Worm (Caenorhabditis elegans) whole organism, young adult: ENCODE results near the gene T22B3.3.

Experiments used
- B0019.2 ChIP-seq: fragments of 200-800 bp; sonication (Bioruptor generic); conservative IDR thresholded peaks from 2 replicates; pipeline ENCODE4 v1.3.6; 2022; ENCODE audit warnings: missing genetic modification reagents, missing genetic modification characterization, missing compliant biosample characterization
- B0035.1 ChIP-seq: sonication (generic microtip); optimal IDR thresholded peaks from 2 replicates; lab custom pipeline; 2016; ENCODE audit warnings: missing genetic modification characterization, mild to moderate bottlenecking, missing compliant biosample characterization, missing genotype, missing genetic modification reagents
- B0261.1 ChIP-seq: sonication (generic microtip); optimal IDR thresholded peaks from 2 replicates; lab custom pipeline; 2016; ENCODE audit warnings: mild to moderate bottlenecking, missing genetic modification characterization, moderate library complexity, missing compliant biosample characterization
- D2030.7 ChIP-seq: fragments of 200-800 bp; sonication (Bioruptor generic); IDR thresholded peaks from 2 replicates; pipeline ENCODE4 v1.3.6; 2022; ENCODE audit warnings: missing genetic modification reagents, missing genetic modification characterization, missing compliant biosample characterization
- F23B12.7 ChIP-seq: sonication (generic microtip); optimal IDR thresholded peaks from 2 replicates; lab custom pipeline; 2017; ENCODE audit warnings: missing genetic modification characterization, mild to moderate bottlenecking, missing compliant biosample characterization, antibody characterized with exemption, moderate library complexity; ENCODE audit not compliant: insufficient read depth
- F33H1.4 ChIP-seq: fragments of 200-800 bp; sonication (Bioruptor generic); IDR thresholded peaks from 2 replicates; pipeline ENCODE4 v1.3.6; 2022; ENCODE audit warnings: missing genetic modification reagents, missing genetic modification characterization, missing compliant biosample characterization
- Y95B8A.8 ChIP-seq: fragments of 200-800 bp; sonication (Bioruptor generic); IDR thresholded peaks from 2 replicates; pipeline ENCODE4 v1.3.6; 2022; ENCODE audit warnings: missing genetic modification reagents, missing genetic modification characterization, missing compliant biosample characterization
- akir-1 ChIP-seq: fragments of 200-800 bp; sonication (Bioruptor generic); optimal IDR thresholded peaks from 2 replicates; lab custom pipeline; 2018; ENCODE audit warnings: mild to moderate bottlenecking, missing genetic modification characterization, moderate library complexity, missing compliant biosample characterization
- aptf-2 ChIP-seq: fragments of 200-800 bp; sonication (Bioruptor generic); conservative IDR thresholded peaks from 2 replicates; pipeline ENCODE4 v1.3.6; 2022; ENCODE audit warnings: missing genetic modification reagents, missing genetic modification characterization, missing compliant biosample characterization
- aptf-3 ChIP-seq: fragments of 200-800 bp; sonication (Bioruptor generic); IDR thresholded peaks from 2 replicates; pipeline ENCODE4 v1.3.6; 2022; ENCODE audit warnings: missing genetic modification characterization, missing compliant biosample characterization
- attf-3 ChIP-seq: fragments of 200-800 bp; sonication (Bioruptor generic); conservative IDR thresholded peaks from 2 replicates; pipeline ENCODE4 v1.3.6; 2022; ENCODE audit warnings: missing genetic modification reagents, missing genetic modification characterization, missing compliant biosample characterization
- attf-5 ChIP-seq: fragments of 200-800 bp; sonication (Bioruptor generic); optimal IDR thresholded peaks from 2 replicates; lab custom pipeline; 2018; ENCODE audit warnings: mild to moderate bottlenecking, missing genetic modification characterization, missing compliant biosample characterization
- bed-1 ChIP-seq: fragments of 200-800 bp; sonication (Bioruptor generic); IDR thresholded peaks from 2 replicates; pipeline ENCODE4 v1.3.6; 2022; ENCODE audit warnings: missing genetic modification reagents, missing genetic modification characterization, missing compliant biosample characterization
- ccch-3 ChIP-seq: fragments of 200-800 bp; sonication (Bioruptor generic); optimal IDR thresholded peaks from 2 replicates; lab custom pipeline; 2018; ENCODE audit warnings: mild to moderate bottlenecking, missing genetic modification characterization, missing compliant biosample characterization
- ceh-79 ChIP-seq: sonication (generic microtip); optimal IDR thresholded peaks from 2 replicates; lab custom pipeline; 2017; ENCODE audit warnings: mild to moderate bottlenecking, missing genetic modification characterization, missing compliant biosample characterization
- die-1 ChIP-seq: sonication (generic microtip); optimal IDR thresholded peaks from 2 replicates; lab custom pipeline; 2016; ENCODE audit warnings: missing genotype, mild to moderate bottlenecking, missing genetic modification characterization, missing compliant biosample characterization
- efl-1 ChIP-seq: fragments of 150-350 bp; optimal IDR thresholded peaks from 2 replicates; lab custom pipeline; 2014; ENCODE audit warnings: missing biosample characterization, missing genetic modification reagents, missing genetic modification characterization
- egrh-3 ChIP-seq: fragments of 200-800 bp; sonication (Bioruptor generic); IDR thresholded peaks from 2 replicates; pipeline ENCODE4 v1.3.6; 2022; ENCODE audit warnings: missing genetic modification reagents, missing genetic modification characterization, missing compliant biosample characterization
- ets-4 ChIP-seq: fragments of 200-800 bp; sonication (Bioruptor generic); optimal IDR thresholded peaks from 2 replicates; lab custom pipeline; 2018; ENCODE audit warnings: mild to moderate bottlenecking, missing genetic modification characterization, missing compliant biosample characterization
- hlh-12 ChIP-seq: sonication (generic microtip); optimal IDR thresholded peaks from 2 replicates; lab custom pipeline; 2016; ENCODE audit warnings: missing genetic modification characterization, missing compliant biosample characterization
- hmg-1.2 ChIP-seq: fragments of 200-800 bp; sonication (Bioruptor generic); IDR thresholded peaks from 2 replicates; pipeline ENCODE4 v1.3.6; 2022; ENCODE audit warnings: missing genetic modification reagents, missing genetic modification characterization, missing compliant biosample characterization
- hrde-1 ChIP-seq: sonication (generic microtip); optimal IDR thresholded peaks from 2 replicates; lab custom pipeline; 2016; ENCODE audit warnings: missing genetic modification characterization, mild to moderate bottlenecking, missing compliant biosample characterization, moderate library complexity, missing genotype, missing genetic modification reagents, borderline replicate concordance
- lin-35 ChIP-seq, 3 experiments: fragments of 150-350 bp in 2 of 3; sonication (generic microtip) in 1 of 3; optimal IDR thresholded peaks; 2 replicates each; lab custom pipeline; 2014 to 2018; ENCODE audit warnings: missing biosample characterization in 3 of 3, missing genetic modification characterization in 3 of 3, missing genetic modification reagents in 3 of 3
- lin-40 ChIP-seq: sonication (generic microtip); optimal IDR thresholded peaks from 2 replicates; lab custom pipeline; 2016; ENCODE audit warnings: missing genetic modification characterization, mild to moderate bottlenecking, missing compliant biosample characterization, missing genotype, missing genetic modification reagents
- lsy-27 ChIP-seq: sonication (generic microtip); optimal IDR thresholded peaks from 2 replicates; lab custom pipeline; 2017; ENCODE audit warnings: missing genetic modification characterization, mild to moderate bottlenecking, missing compliant biosample characterization, antibody characterized with exemption, missing genotype, borderline replicate concordance; ENCODE audit not compliant: insufficient read depth
- madf-10 ChIP-seq: sonication (generic microtip); optimal IDR thresholded peaks from 2 replicates; lab custom pipeline; 2016; ENCODE audit warnings: mild to moderate bottlenecking, missing genetic modification characterization, missing compliant biosample characterization
- madf-3 ChIP-seq: fragments of 200-800 bp; sonication (Bioruptor generic); IDR thresholded peaks from 2 replicates; pipeline ENCODE4 v1.3.6; 2022; ENCODE audit warnings: missing genetic modification reagents, missing genetic modification characterization, missing compliant biosample characterization
- madf-6 ChIP-seq: fragments of 200-800 bp; sonication (Bioruptor generic); IDR thresholded peaks from 2 replicates; pipeline ENCODE4 v1.3.6; 2022; ENCODE audit warnings: missing genetic modification reagents, missing genetic modification characterization, missing compliant biosample characterization
- madf-8 ChIP-seq: fragments of 200-800 bp; sonication (Bioruptor generic); conservative IDR thresholded peaks from 2 replicates; pipeline ENCODE4 v1.3.6; 2022; ENCODE audit warnings: missing genetic modification reagents, missing genetic modification characterization, missing compliant biosample characterization
- mes-4 ChIP-seq: sonication (generic microtip); optimal IDR thresholded peaks from 2 replicates; lab custom pipeline; 2016; ENCODE audit warnings: missing genotype, missing genetic modification characterization, missing compliant biosample characterization
- nfya-1 ChIP-seq: sonication (generic microtip); optimal IDR thresholded peaks from 2 replicates; lab custom pipeline; 2017; ENCODE audit warnings: antibody characterized with exemption, missing compliant biosample characterization, missing genetic modification characterization, borderline replicate concordance; ENCODE audit not compliant: insufficient read depth
- nfyb-1 ChIP-seq: fragments of 200-800 bp; sonication (Bioruptor generic); IDR thresholded peaks from 2 replicates; pipeline ENCODE4 v1.3.6; 2022; ENCODE audit warnings: missing genetic modification reagents, missing genetic modification characterization, missing compliant biosample characterization
- nhr-120 ChIP-seq: fragments of 200-800 bp; sonication (Bioruptor generic); IDR thresholded peaks from 2 replicates; pipeline ENCODE4 v1.3.6; 2022; ENCODE audit warnings: missing genetic modification characterization, missing compliant biosample characterization
- nhr-80 ChIP-seq: sonication (generic microtip); optimal IDR thresholded peaks from 2 replicates; lab custom pipeline; 2016; ENCODE audit warnings: missing genetic modification characterization, missing compliant biosample characterization
- nhr-90 ChIP-seq: sonication (generic microtip); optimal IDR thresholded peaks from 2 replicates; lab custom pipeline; 2016; ENCODE audit warnings: missing genotype, mild to moderate bottlenecking, missing genetic modification characterization, missing compliant biosample characterization
- repo-1 ChIP-seq: sonication (generic microtip); optimal IDR thresholded peaks from 2 replicates; lab custom pipeline; 2017; ENCODE audit warnings: mild to moderate bottlenecking, missing genetic modification characterization, missing compliant biosample characterization
- snpc-1.1 ChIP-seq: sonication (generic microtip); optimal IDR thresholded peaks from 2 replicates; lab custom pipeline; 2017; ENCODE audit warnings: missing genetic modification characterization, mild to moderate bottlenecking, missing compliant biosample characterization, antibody characterized with exemption, moderate library complexity, missing genotype, missing genetic modification reagents; ENCODE audit not compliant: insufficient read depth
- somi-1 ChIP-seq: fragments of 200-800 bp; sonication (Bioruptor generic); optimal IDR thresholded peaks from 2 replicates; lab custom pipeline; 2018; ENCODE audit warnings: mild to moderate bottlenecking, missing genetic modification characterization, missing compliant biosample characterization
- sptf-2 ChIP-seq: fragments of 200-800 bp; sonication (Bioruptor generic); optimal IDR thresholded peaks from 2 replicates; lab custom pipeline; 2018; ENCODE audit warnings: mild to moderate bottlenecking, missing genetic modification characterization, missing compliant biosample characterization
- tbp1 ChIP-seq: fragments of 200-800 bp; sonication (Bioruptor generic); optimal IDR thresholded peaks from 2 replicates; lab custom pipeline; 2018; ENCODE audit warnings: mild to moderate bottlenecking, missing genetic modification characterization, missing compliant biosample characterization
- xnd-1 ChIP-seq: sonication (generic microtip); optimal IDR thresholded peaks from 2 replicates; lab custom pipeline; 2016; ENCODE audit warnings: missing genotype, missing genetic modification reagents, missing genetic modification characterization, missing compliant biosample characterization
- zim-3 ChIP-seq: sonication (generic microtip); optimal IDR thresholded peaks from 2 replicates; lab custom pipeline; 2017; ENCODE audit warnings: mild to moderate bottlenecking, missing genetic modification characterization, moderate library complexity, missing compliant biosample characterization
- ztf-28 ChIP-seq: fragments of 200-800 bp; sonication (Bioruptor generic); IDR thresholded peaks from 2 replicates; pipeline ENCODE4 v1.3.6; 2022; ENCODE audit warnings: missing genetic modification reagents, missing genetic modification characterization, missing compliant biosample characterization
- ztf-3 ChIP-seq: fragments of 200-800 bp; sonication (Bioruptor generic); optimal IDR thresholded peaks from 2 replicates; lab custom pipeline; 2018; ENCODE audit warnings: mild to moderate bottlenecking, missing genetic modification characterization, missing compliant biosample characterization

Gene T22B3.3

DNA sequence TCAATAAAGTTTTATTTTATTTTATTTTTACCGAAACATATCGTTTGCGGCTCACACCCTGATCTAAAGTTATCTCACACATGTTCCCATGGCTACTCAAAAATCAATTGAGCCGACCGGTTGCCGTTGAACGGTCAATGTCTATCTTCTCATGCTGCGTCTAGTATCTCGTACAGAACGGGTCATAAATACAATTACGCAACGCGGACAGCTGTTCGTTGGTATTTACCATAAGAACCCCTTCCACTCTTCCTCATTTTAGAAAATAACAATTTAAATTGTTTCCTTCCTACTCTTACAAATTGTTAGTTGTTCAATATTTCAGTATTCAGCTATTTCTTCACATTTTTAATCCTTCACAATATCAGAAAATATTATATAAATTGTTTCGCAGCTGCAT, 40.2 kb upstream of the T22B3.3 start:
- TF ChIP-seq lsy-27 (tag; lab: Kevin White, UChicago) (no peak), sptf-2 (GFP tag; lab: Kevin White, UChicago) (no peak), snpc-1.1 (tag; lab: Kevin White, UChicago) (no peak), nfyb-1 (no peak), hlh-12 (tag; lab: Kevin White, UChicago) (no peak), B0019.2 (GFP tag; lab: Robert Waterston, UW) (no peak), Y95B8A.8 (GFP tag; lab: Robert Waterston, UW) (no peak), ztf-28 (no peak), madf-8 (GFP tag; lab: Robert Waterston, UW) (no peak), ets-4 (GFP tag; lab: Kevin White, UChicago) (no peak), ztf-3 (no peak), xnd-1 (tag; lab: Kevin White, UChicago) (no peak)

DNA sequence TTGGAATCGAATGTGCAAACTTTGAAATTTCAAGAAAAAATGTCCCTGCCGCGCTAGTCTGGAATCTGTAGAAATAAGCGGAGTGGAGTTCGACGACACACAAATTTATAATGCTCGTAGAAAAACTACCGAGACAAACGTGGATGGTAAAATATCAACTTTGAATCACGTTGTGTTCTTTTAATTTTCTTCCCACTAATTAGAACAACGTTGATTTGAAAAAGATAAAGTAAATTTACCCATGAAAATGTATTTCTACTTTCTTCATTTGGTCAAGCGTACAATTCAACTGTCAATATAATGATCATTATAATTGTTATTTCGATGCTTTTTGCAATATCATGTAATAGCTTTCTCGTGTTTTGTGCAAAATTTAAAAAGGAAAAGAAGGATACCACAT, 38.8 kb upstream of the T22B3.3 start, which contains the start of gene K01A6.5:
Gene K01A6.5 (plus strand): TSS at position 301 of the 400 bp plus-strand sequence.
- no peak for TF ChIP-seq hrde-1 (tag; lab: Kevin White, UChicago)
- TF ChIP-seq madf-6, result no peak
- TF ChIP-seq lin-35 (GFP tag; optimal IDR thresholded peaks at IDR 0.05; lab: Kevin White, UChicago), result no peak
- no peak for TF ChIP-seq nhr-80 (tag; lab: Kevin White, UChicago)
- TF ChIP-seq B0035.1 (tag; lab: Kevin White, UChicago), result no peak
- no peak for TF ChIP-seq aptf-3 (GFP tag; lab: Robert Waterston, UW)
- no peak for TF ChIP-seq attf-5

DNA sequence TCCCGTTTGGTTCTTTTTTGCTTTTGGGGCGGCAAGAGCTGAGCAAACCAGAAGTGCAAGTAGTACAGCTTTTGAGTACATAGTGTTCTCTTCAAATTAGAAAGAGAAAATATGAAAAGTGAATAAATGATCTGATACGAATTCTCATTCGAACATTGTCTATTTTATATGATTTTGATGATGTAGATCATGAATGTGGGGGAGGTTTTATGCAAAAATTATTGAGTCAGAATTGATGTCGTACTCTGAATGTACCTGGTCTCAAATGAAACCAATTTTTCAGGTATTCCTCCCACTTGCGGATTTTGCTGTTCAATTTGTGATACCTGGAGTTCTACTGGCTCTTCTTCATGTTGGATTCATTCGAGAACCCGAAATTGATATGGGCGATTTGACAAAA, 36.6 kb upstream of the T22B3.3 start, which contains the start of gene K01A6.4:
Gene K01A6.4 (minus strand): TSS at position 101 of the 400 bp plus-strand sequence.
- no peak for TF ChIP-seq nhr-80 (tag; lab: Kevin White, UChicago)
- TF ChIP-seq zim-3 (tag; lab: Kevin White, UChicago), result no peak
- TF ChIP-seq egrh-3 (GFP tag; lab: Robert Waterston, UW), result no peak
- TF ChIP-seq lin-40 (tag; lab: Kevin White, UChicago), result no peak
- no peak for TF ChIP-seq nhr-90
- no peak for TF ChIP-seq B0035.1 (tag; lab: Kevin White, UChicago)
- TF ChIP-seq madf-3 (GFP tag; lab: Robert Waterston, UW), result no peak
- TF ChIP-seq attf-3 (GFP tag; lab: Robert Waterston, UW), result no peak
- TF ChIP-seq hmg-1.2 (GFP tag; lab: Robert Waterston, UW), result no peak
- TF ChIP-seq akir-1 (GFP tag; lab: Kevin White, UChicago), result no peak
- TF ChIP-seq ztf-3, result no peak
- no peak for TF ChIP-seq aptf-2 (GFP tag; lab: Robert Waterston, UW)
- no peak for TF ChIP-seq nfya-1
- no peak for TF ChIP-seq tbp1 (GFP tag; lab: Kevin White, UChicago)
- no peak for TF ChIP-seq mes-4
- no peak for TF ChIP-seq F23B12.7 (tag; lab: Kevin White, UChicago)

DNA sequence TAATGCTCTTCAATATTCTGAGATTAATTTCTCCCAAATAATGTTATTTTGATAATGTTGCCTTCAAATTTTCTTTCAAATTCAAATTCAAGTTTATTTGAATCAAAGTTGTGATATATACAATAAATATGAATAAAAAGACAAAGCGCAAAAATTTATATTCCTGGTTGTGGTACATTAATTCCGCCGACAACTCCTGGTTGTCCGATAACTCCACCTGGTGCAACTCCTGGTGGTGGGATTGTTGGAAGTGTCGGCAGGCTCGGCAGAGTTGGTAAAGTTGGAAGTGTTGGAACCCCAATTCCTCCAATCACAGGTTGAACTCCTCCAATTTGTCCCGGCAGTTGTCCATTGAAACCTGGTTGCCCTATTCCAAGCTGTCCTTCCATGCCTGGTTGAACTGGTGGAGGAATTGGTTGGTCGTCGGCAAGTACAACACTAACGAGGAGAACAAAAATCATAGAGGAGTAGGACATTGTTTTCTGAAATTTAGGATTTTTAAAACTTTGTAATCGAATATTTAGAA, 34.6 kb upstream of the T22B3.3 start, which contains the start of gene K01A6.7:
Gene K01A6.7 (minus strand): TSS at position 476 of the 526 bp plus-strand sequence.
- TF ChIP-seq madf-10 (tag; lab: Kevin White, UChicago), result no peak
- no peak for TF ChIP-seq D2030.7 (GFP tag; lab: Robert Waterston, UW)
- no peak for TF ChIP-seq repo-1 (tag; lab: Kevin White, UChicago)
- no peak for TF ChIP-seq hmg-1.2 (GFP tag; lab: Robert Waterston, UW)
- TF ChIP-seq die-1 (tag; lab: Kevin White, UChicago), result no peak
- TF ChIP-seq mes-4, result no peak
- no peak for TF ChIP-seq B0261.1
- TF ChIP-seq ceh-79 (tag; lab: Kevin White, UChicago), result no peak
- no peak for TF ChIP-seq nhr-120 (GFP tag; lab: Robert Waterston, UW)
- no peak for TF ChIP-seq somi-1 (GFP tag; lab: Kevin White, UChicago)
- TF ChIP-seq F33H1.4 (GFP tag; lab: Robert Waterston, UW), result no peak
- no peak for TF ChIP-seq ccch-3 (GFP tag; lab: Kevin White, UChicago)
- no peak for TF ChIP-seq efl-1
- no peak for TF ChIP-seq bed-1
- TF ChIP-seq egrh-3 (GFP tag; lab: Robert Waterston, UW), result no peak
